Worm (Caenorhabditis elegans): ENCODE data around the gene der-2.

der-2 gene

ce11 chrIII:7241065-7241464 is 18.1 kb upstream of the der-2 start, which contains the start of gene ztf-31:
Gene ztf-31, plus strand, starts transcription at chrIII:7241365.
- TF ChIP-seq ceh-24 (tag; optimal IDR thresholded peaks at IDR 0.05) (no peak), che-1 (tag; optimal IDR thresholded peaks at IDR 0.05) (no peak), ceh-19 (GFP tag; optimal IDR thresholded peaks at IDR 0.05) (no peak), hlh-13 (GFP tag; optimal IDR thresholded peaks at IDR 0.05) (no peak), ttx-3 (tag; optimal IDR thresholded peaks at IDR 0.05) (no peak), pha-2 (tag; optimal IDR thresholded peaks at IDR 0.05) (no peak)

ce11 chrIII:7239416-7239815 is 16.5 kb upstream of the der-2 start:
- TF ChIP-seq ceh-2 (tag; optimal IDR thresholded peaks at IDR 0.05) (no peak), zip-5 (tag; optimal IDR thresholded peaks at IDR 0.05) (no peak), madf-2 (tag; optimal IDR thresholded peaks at IDR 0.05) (no peak), ref-2 (tag; optimal IDR thresholded peaks at IDR 0.05) (no peak), ceh-45 (GFP tag; IDR thresholded peaks at IDR 0.05) (no peak), pag-3 (tag; optimal IDR thresholded peaks at IDR 0.05; ENCODE audit: borderline replicate concordance) (no peak), ceh-18 (tag; optimal IDR thresholded peaks at IDR 0.05) (no peak), sdc-2 (tag; optimal IDR thresholded peaks at IDR 0.05) (no peak), hlh-8 (tag; optimal IDR thresholded peaks at IDR 0.05) (no peak)

ce11 chrIII:7238727-7239126 is 15.8 kb upstream of the der-2 start, which contains the start of gene pars-1:
Gene pars-1, plus strand, starts transcription at chrIII:7239027.
- no peak for TF ChIP-seq nhr-11 (tag; optimal IDR thresholded peaks at IDR 0.05)
- TF ChIP-seq hlh-8 (tag; optimal IDR thresholded peaks at IDR 0.05): no peak
- TF ChIP-seq npax-4 (tag; optimal IDR thresholded peaks at IDR 0.05): no peak
- TF ChIP-seq pax-1 (tag; optimal IDR thresholded peaks at IDR 0.05): no peak
- TF ChIP-seq hlh-15 (tag; optimal IDR thresholded peaks at IDR 0.05): no peak
- TF ChIP-seq syd-9 (tag; optimal IDR thresholded peaks at IDR 0.05): no peak
- TF ChIP-seq C08G9.2 (tag; optimal IDR thresholded peaks at IDR 0.05): no peak
- no peak for TF ChIP-seq pqm-1 (tag; optimal IDR thresholded peaks at IDR 0.05)
- TF ChIP-seq nhr-232 (tag; optimal IDR thresholded peaks at IDR 0.05): no peak
- TF ChIP-seq ceh-22 (tag; optimal IDR thresholded peaks at IDR 0.05): no peak
- TF ChIP-seq fkh-10 (GFP tag; optimal IDR thresholded peaks at IDR 0.05): no peak
- TF ChIP-seq gmeb-2 (tag; optimal IDR thresholded peaks at IDR 0.05): no peak
- TF ChIP-seq pha-2 (tag; optimal IDR thresholded peaks at IDR 0.05): no peak
- TF ChIP-seq fkh-6 (tag; optimal IDR thresholded peaks at IDR 0.05): no peak

ce11 chrIII:7234148-7234547 is 11.2 kb upstream of the der-2 start, which contains the start of gene ndus-8:
Gene ndus-8, minus strand, starts transcription at chrIII:7234202.
- peak; percentile 24 for TF ChIP-seq nfya-1 (tag; optimal IDR thresholded peaks at IDR 0.05)
- TF ChIP-seq ceh-24 (tag; optimal IDR thresholded peaks at IDR 0.05): no peak

ce11 chrIII:7232782-7233181 is 9.9 kb upstream of the der-2 start, which contains the start of gene adr-2:
Gene adr-2, minus strand, starts transcription at chrIII:7232882.
- TF ChIP-seq madf-2 (tag; optimal IDR thresholded peaks at IDR 0.05) (no peak), hlh-15 (tag; optimal IDR thresholded peaks at IDR 0.05) (no peak), ceh-24 (tag; optimal IDR thresholded peaks at IDR 0.05) (no peak), npax-4 (tag; optimal IDR thresholded peaks at IDR 0.05) (no peak), pat-9 (tag; optimal IDR thresholded peaks at IDR 0.05) (no peak), ceh-48 (tag; optimal IDR thresholded peaks at IDR 0.05) (no peak)

ce11 chrIII:7230841-7231240 is 7.9 kb upstream of the der-2 start, which contains the start of gene R151.10:
Gene R151.10, minus strand, starts transcription at chrIII:7230941.
- TF ChIP-seq Y22D7AL.16 (tag; optimal IDR thresholded peaks at IDR 0.05) (no peak), lim-6 (tag; optimal IDR thresholded peaks at IDR 0.05) (no peak), pqm-1 (tag; optimal IDR thresholded peaks at IDR 0.05) (no peak), elt-4 (tag; optimal IDR thresholded peaks at IDR 0.05) (no peak), mec-3 (tag; optimal IDR thresholded peaks at IDR 0.05; ENCODE audit: borderline replicate concordance) (no peak), F13H6.1 (tag; optimal IDR thresholded peaks at IDR 0.05) (no peak), zip-5 (tag; optimal IDR thresholded peaks at IDR 0.05) (no peak), ceh-2 (tag; optimal IDR thresholded peaks at IDR 0.05) (no peak), tbx-7 (tag; optimal IDR thresholded peaks at IDR 0.05) (no peak), ceh-14 (tag; optimal IDR thresholded peaks at IDR 0.05) (no peak), fax-1 (tag; optimal IDR thresholded peaks at IDR 0.05) (no peak), sdc-2 (tag; optimal IDR thresholded peaks at IDR 0.05) (no peak), hlh-30 (tag; optimal IDR thresholded peaks at IDR 0.05; ENCODE audit: insufficient read depth) (no peak), syd-9 (tag; optimal IDR thresholded peaks at IDR 0.05) (no peak), hlh-15 (tag; optimal IDR thresholded peaks at IDR 0.05) (no peak), ceh-9 (tag; optimal IDR thresholded peaks at IDR 0.05) (no peak)

All from whole organism, late embryonic.